Worm (Caenorhabditis elegans) whole organism, L1 larva: ENCODE measurements around the gene nhr-115.

ENCODE experiments used
- aha-1 ChIP-seq: fragments of 150-350 bp; optimal IDR thresholded peaks from 2 replicates; lab custom pipeline; 2014; ENCODE audit warnings: missing biosample characterization, missing genetic modification characterization
- ceh-82 ChIP-seq, 3 experiments: fragments of 150-350 bp in 1 of 3; sonication (generic microtip) in 2 of 3; optimal IDR thresholded peaks; 2 replicates each; lab custom pipeline; 2014 to 2017; ENCODE audit warnings: missing biosample characterization in 3 of 3, missing genetic modification characterization in 3 of 3
- efl-1 ChIP-seq, 4 experiments: fragments of 150-350 bp; optimal IDR thresholded peaks in 3 of 4; peaks in 1 of 4; 1 replicate in 1 of 4; 2 replicates in 3 of 4; lab custom pipeline; 2014; ENCODE audit warnings: missing biosample characterization in 2 of 4, missing genetic modification characterization in 2 of 4, missing genetic modification reagents in 2 of 4
- lin-15B ChIP-seq: fragments of 150-350 bp; sonication (generic microtip); optimal IDR thresholded peaks from 3 replicates; lab custom pipeline; 2014; ENCODE audit warnings: missing biosample characterization, missing genetic modification characterization
- lin-39 ChIP-seq: fragments of 150-350 bp; optimal IDR thresholded peaks from 2 replicates; lab custom pipeline; 2014; ENCODE audit warnings: missing biosample characterization, missing genetic modification reagents, missing genetic modification characterization
- mab-9 ChIP-seq: fragments of 200-800 bp; sonication (Bioruptor generic); IDR thresholded peaks from 2 replicates; pipeline ENCODE4 v1.3.6; 2022; ENCODE audit warnings: missing genetic modification reagents, missing genetic modification characterization, missing compliant biosample characterization
- nhr-237 ChIP-seq: fragments of 150-350 bp; optimal IDR thresholded peaks from 2 replicates; lab custom pipeline; 2014; ENCODE audit warnings: missing biosample characterization, missing genetic modification characterization
- nhr-77 ChIP-seq: fragments of 150-350 bp; optimal IDR thresholded peaks from 2 replicates; lab custom pipeline; 2014; ENCODE audit warnings: missing biosample characterization, missing genetic modification characterization
- pqm-1 ChIP-seq: sonication (generic microtip); optimal IDR thresholded peaks from 3 replicates; lab custom pipeline; 2017; ENCODE audit warnings: missing biosample characterization, missing genetic modification characterization
- snpc-4 ChIP-seq: fragments of 150-350 bp; optimal IDR thresholded peaks from 2 replicates; lab custom pipeline; 2014; ENCODE audit warnings: missing biosample characterization, missing genetic modification characterization
- tbx-2 ChIP-seq: sonication (generic microtip); optimal IDR thresholded peaks from 2 replicates; lab custom pipeline; 2016; ENCODE audit warnings: missing genetic modification characterization, missing compliant biosample characterization
- tlp-1 ChIP-seq: fragments of 150-350 bp; optimal IDR thresholded peaks from 2 replicates; lab custom pipeline; 2014; ENCODE audit warnings: missing biosample characterization, missing genetic modification characterization
- unc-130 ChIP-seq: fragments of 150-350 bp; optimal IDR thresholded peaks from 2 replicates; lab custom pipeline; 2017; ENCODE audit warnings: missing biosample characterization, missing genetic modification characterization, inconsistent platforms
- zag-1 ChIP-seq: fragments of 150-350 bp; optimal IDR thresholded peaks from 2 replicates; lab custom pipeline; 2014; ENCODE audit warnings: missing biosample characterization, missing genetic modification characterization

DNA sequence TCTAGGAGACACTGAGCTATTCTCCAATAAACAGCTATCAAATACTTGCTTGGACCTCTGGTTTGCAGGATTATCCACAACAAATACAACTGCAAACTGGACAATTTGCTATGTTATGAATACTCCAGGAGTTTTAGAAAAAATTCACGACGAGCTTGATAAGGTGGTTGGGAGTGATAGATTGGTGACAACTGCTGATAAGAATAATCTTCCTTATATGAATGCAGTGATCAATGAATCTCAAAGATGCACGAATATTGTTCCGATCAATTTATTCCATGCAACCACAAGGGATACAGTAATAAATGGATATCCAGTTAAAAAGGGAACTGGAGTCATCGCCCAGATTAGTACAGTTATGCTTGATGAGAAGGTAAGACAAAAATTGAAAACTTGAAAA, 40.6 kb upstream of the nhr-115 start:
- no peak for TF ChIP-seq mab-9 (GFP tag; lab: Robert Waterston, UW)
- TF ChIP-seq unc-130 (tag; lab: Kevin White, UChicago), result no peak
- TF ChIP-seq aha-1, result no peak
- TF ChIP-seq efl-1 (optimal IDR thresholded peaks at IDR 0.05; lab: Kevin White, UChicago), result no peak
- no peak for TF ChIP-seq efl-1 (GFP tag; optimal IDR thresholded peaks at IDR 0.05 in 1 of 2; lab: Kevin White, UChicago)
- TF ChIP-seq zag-1 (tag; lab: Kevin White, UChicago), result no peak
- TF ChIP-seq nhr-237 (tag; lab: Kevin White, UChicago), result no peak
- no peak for TF ChIP-seq ceh-82 (tag; optimal IDR thresholded peaks at IDR 0.05; lab: Kevin White, UChicago)
- TF ChIP-seq nhr-77, result no peak
- no peak for TF ChIP-seq tbx-2
- TF ChIP-seq snpc-4 (tag; lab: Kevin White, UChicago), result no peak
- no peak for TF ChIP-seq tlp-1 (tag; lab: Kevin White, UChicago)
- no peak for TF ChIP-seq lin-15B
- TF ChIP-seq lin-39 (tag; lab: Kevin White, UChicago), result no peak
- no peak for TF ChIP-seq pqm-1 (tag; lab: Kevin White, UChicago)
